Worm (Caenorhabditis elegans) whole organism, young adult: ENCODE measurements around the gene vit-2.

ENCODE experiments used
- B0019.2 ChIP-seq: fragments of 200-800 bp; sonication (Bioruptor generic); conservative IDR thresholded peaks from 2 replicates; pipeline ENCODE4 v1.3.6; 2022; ENCODE audit warnings: missing genetic modification reagents, missing genetic modification characterization, missing compliant biosample characterization
- B0336.3 ChIP-seq: fragments of 200-800 bp; sonication (Bioruptor generic); IDR thresholded peaks from 2 replicates; pipeline ENCODE4 v1.3.6; 2022; ENCODE audit warnings: missing genetic modification characterization, missing compliant biosample characterization
- C06A6.2 ChIP-seq: fragments of 200-800 bp; sonication (Bioruptor generic); conservative IDR thresholded peaks from 2 replicates; pipeline ENCODE4 v1.3.6; 2022; ENCODE audit warnings: missing genetic modification characterization, missing compliant biosample characterization
- D2030.7 ChIP-seq: fragments of 200-800 bp; sonication (Bioruptor generic); IDR thresholded peaks from 2 replicates; pipeline ENCODE4 v1.3.6; 2022; ENCODE audit warnings: missing genetic modification reagents, missing genetic modification characterization, missing compliant biosample characterization
- F23B12.7 ChIP-seq: sonication (generic microtip); optimal IDR thresholded peaks from 2 replicates; lab custom pipeline; 2017; ENCODE audit warnings: missing genetic modification characterization, mild to moderate bottlenecking, missing compliant biosample characterization, antibody characterized with exemption, moderate library complexity; ENCODE audit not compliant: insufficient read depth
- F33H1.4 ChIP-seq: fragments of 200-800 bp; sonication (Bioruptor generic); IDR thresholded peaks from 2 replicates; pipeline ENCODE4 v1.3.6; 2022; ENCODE audit warnings: missing genetic modification reagents, missing genetic modification characterization, missing compliant biosample characterization
- F55B11.4 ChIP-seq: sonication (generic microtip); optimal IDR thresholded peaks from 2 replicates; lab custom pipeline; 2016; ENCODE audit warnings: missing compliant biosample characterization, missing genetic modification characterization, borderline replicate concordance; ENCODE audit not compliant: insufficient read depth
- K11D2.4 ChIP-seq: fragments of 200-800 bp; sonication (Bioruptor generic); IDR thresholded peaks from 2 replicates; pipeline ENCODE4 v1.3.6; 2022; ENCODE audit warnings: missing genetic modification reagents, missing genetic modification characterization, missing compliant biosample characterization
- T07F8.4 ChIP-seq: sonication (generic microtip); optimal IDR thresholded peaks from 2 replicates; lab custom pipeline; 2016; ENCODE audit warnings: mild to moderate bottlenecking, missing genetic modification characterization, moderate library complexity, missing compliant biosample characterization
- Y53G8AR.9 ChIP-seq: fragments of 200-800 bp; sonication (Bioruptor generic); conservative IDR thresholded peaks from 2 replicates; pipeline ENCODE4 v1.3.6; 2022; ENCODE audit warnings: missing genetic modification reagents, missing genetic modification characterization, missing compliant biosample characterization
- Y95B8A.8 ChIP-seq: fragments of 200-800 bp; sonication (Bioruptor generic); IDR thresholded peaks from 2 replicates; pipeline ENCODE4 v1.3.6; 2022; ENCODE audit warnings: missing genetic modification reagents, missing genetic modification characterization, missing compliant biosample characterization
- akir-1 ChIP-seq: fragments of 200-800 bp; sonication (Bioruptor generic); optimal IDR thresholded peaks from 2 replicates; lab custom pipeline; 2018; ENCODE audit warnings: mild to moderate bottlenecking, missing genetic modification characterization, moderate library complexity, missing compliant biosample characterization
- ama-1 ChIP-seq, 3 experiments: fragments of 150-350 bp in 1 of 3; sonication (generic microtip) in 2 of 3; optimal IDR thresholded peaks; 2 replicates each; lab custom pipeline; 2014 to 2018; ENCODE audit warnings: missing biosample characterization in 2 of 3, missing genetic modification characterization in 2 of 3, missing genetic modification reagents in 2 of 3
- atf-7 ChIP-seq: sonication (generic microtip); optimal IDR thresholded peaks from 2 replicates; lab custom pipeline; 2017; ENCODE audit warnings: mild to moderate bottlenecking, missing genetic modification characterization, missing compliant biosample characterization
- bed-1 ChIP-seq: fragments of 200-800 bp; sonication (Bioruptor generic); IDR thresholded peaks from 2 replicates; pipeline ENCODE4 v1.3.6; 2022; ENCODE audit warnings: missing genetic modification reagents, missing genetic modification characterization, missing compliant biosample characterization
- cebp-1 ChIP-seq, 2 experiments: fragments of 200-800 bp in 1 of 2; sonication (Bioruptor generic) in 1 of 2; sonication (generic microtip) in 1 of 2; IDR thresholded peaks in 1 of 2; optimal IDR thresholded peaks in 1 of 2; 2 replicates each; pipeline versions ENCODE4 v1.3.6 to Lab custom; 2017 to 2022; ENCODE audit warnings: missing compliant biosample characterization in 2 of 2, missing genetic modification characterization in 2 of 2, mild to moderate bottlenecking in 1 of 2, missing genetic modification reagents in 1 of 2, moderate library complexity in 1 of 2
- ceh-79 ChIP-seq: sonication (generic microtip); optimal IDR thresholded peaks from 2 replicates; lab custom pipeline; 2017; ENCODE audit warnings: mild to moderate bottlenecking, missing genetic modification characterization, missing compliant biosample characterization
- dox-1 ChIP-seq: fragments of 200-800 bp; sonication (Bioruptor generic); IDR thresholded peaks from 2 replicates; pipeline ENCODE4 v1.3.6; 2022; ENCODE audit warnings: missing genetic modification reagents, missing genetic modification characterization, missing compliant biosample characterization
- ekl-4 ChIP-seq: fragments of 200-800 bp; sonication (Bioruptor generic); IDR thresholded peaks from 2 replicates; pipeline ENCODE4 v1.3.6; 2022; ENCODE audit warnings: missing genetic modification reagents, missing genetic modification characterization, missing compliant biosample characterization
- hmg-1.2 ChIP-seq: fragments of 200-800 bp; sonication (Bioruptor generic); IDR thresholded peaks from 2 replicates; pipeline ENCODE4 v1.3.6; 2022; ENCODE audit warnings: missing genetic modification reagents, missing genetic modification characterization, missing compliant biosample characterization
- lin-26 ChIP-seq: fragments of 200-800 bp; sonication (Bioruptor generic); IDR thresholded peaks from 2 replicates; pipeline ENCODE4 v1.3.6; 2022; ENCODE audit warnings: missing genetic modification reagents, missing genetic modification characterization, missing compliant biosample characterization
- lin-40 ChIP-seq: sonication (generic microtip); optimal IDR thresholded peaks from 2 replicates; lab custom pipeline; 2016; ENCODE audit warnings: missing genetic modification characterization, mild to moderate bottlenecking, missing compliant biosample characterization, missing genotype, missing genetic modification reagents
- lsy-27 ChIP-seq: sonication (generic microtip); optimal IDR thresholded peaks from 2 replicates; lab custom pipeline; 2017; ENCODE audit warnings: missing genetic modification characterization, mild to moderate bottlenecking, missing compliant biosample characterization, antibody characterized with exemption, missing genotype, borderline replicate concordance; ENCODE audit not compliant: insufficient read depth
- madf-3 ChIP-seq: fragments of 200-800 bp; sonication (Bioruptor generic); IDR thresholded peaks from 2 replicates; pipeline ENCODE4 v1.3.6; 2022; ENCODE audit warnings: missing genetic modification reagents, missing genetic modification characterization, missing compliant biosample characterization
- madf-8 ChIP-seq: fragments of 200-800 bp; sonication (Bioruptor generic); conservative IDR thresholded peaks from 2 replicates; pipeline ENCODE4 v1.3.6; 2022; ENCODE audit warnings: missing genetic modification reagents, missing genetic modification characterization, missing compliant biosample characterization
- mcd-1 ChIP-seq: fragments of 200-800 bp; sonication (Bioruptor generic); IDR thresholded peaks from 2 replicates; pipeline ENCODE4 v1.3.6; 2022; ENCODE audit warnings: missing genetic modification reagents, missing genetic modification characterization, missing compliant biosample characterization
- mel-28 ChIP-seq: sonication (generic microtip); optimal IDR thresholded peaks from 2 replicates; lab custom pipeline; 2016; ENCODE audit warnings: borderline replicate concordance, mild to moderate bottlenecking, missing genetic modification characterization, missing compliant biosample characterization
- nfya-1 ChIP-seq: sonication (generic microtip); optimal IDR thresholded peaks from 2 replicates; lab custom pipeline; 2017; ENCODE audit warnings: antibody characterized with exemption, missing compliant biosample characterization, missing genetic modification characterization, borderline replicate concordance; ENCODE audit not compliant: insufficient read depth
- nhr-80 ChIP-seq: sonication (generic microtip); optimal IDR thresholded peaks from 2 replicates; lab custom pipeline; 2016; ENCODE audit warnings: missing genetic modification characterization, missing compliant biosample characterization
- snpc-1.3 ChIP-seq: sonication (generic microtip); optimal IDR thresholded peaks from 2 replicates; lab custom pipeline; 2017; ENCODE audit warnings: missing genetic modification characterization, mild to moderate bottlenecking, missing compliant biosample characterization, antibody characterized with exemption, moderate library complexity, missing genotype, missing genetic modification reagents; ENCODE audit not compliant: insufficient read depth
- snpc-3.4 ChIP-seq: sonication (generic microtip); optimal IDR thresholded peaks from 2 replicates; lab custom pipeline; 2017; ENCODE audit warnings: missing genetic modification characterization, mild to moderate bottlenecking, missing compliant biosample characterization, antibody characterized with exemption, moderate library complexity, missing genotype, missing genetic modification reagents
- somi-1 ChIP-seq: fragments of 200-800 bp; sonication (Bioruptor generic); optimal IDR thresholded peaks from 2 replicates; lab custom pipeline; 2018; ENCODE audit warnings: mild to moderate bottlenecking, missing genetic modification characterization, missing compliant biosample characterization
- tbp1 ChIP-seq: fragments of 200-800 bp; sonication (Bioruptor generic); optimal IDR thresholded peaks from 2 replicates; lab custom pipeline; 2018; ENCODE audit warnings: mild to moderate bottlenecking, missing genetic modification characterization, missing compliant biosample characterization
- unc-130 ChIP-seq: sonication (generic microtip); optimal IDR thresholded peaks from 2 replicates; lab custom pipeline; 2016; ENCODE audit warnings: missing genetic modification reagents, missing genetic modification characterization, missing compliant biosample characterization
- unc-62 ChIP-seq: fragments of 150-350 bp; optimal IDR thresholded peaks from 2 replicates; lab custom pipeline; 2014; ENCODE audit warnings: missing biosample characterization, missing genetic modification reagents, missing genetic modification characterization
- ztf-22 ChIP-seq: fragments of 200-800 bp; sonication (Bioruptor generic); optimal IDR thresholded peaks from 2 replicates; lab custom pipeline; 2018; ENCODE audit warnings: mild to moderate bottlenecking, missing genetic modification characterization, moderate library complexity, missing compliant biosample characterization
- ztf-26 ChIP-seq: sonication (generic microtip); optimal IDR thresholded peaks from 2 replicates; lab custom pipeline; 2017; ENCODE audit warnings: missing genetic modification characterization, missing compliant biosample characterization
- ztf-6 ChIP-seq: fragments of 200-800 bp; sonication (Bioruptor generic); IDR thresholded peaks from 2 replicates; pipeline ENCODE4 v1.3.6; 2022; ENCODE audit warnings: missing genetic modification reagents, missing genetic modification characterization, missing compliant biosample characterization

vit-2 gene

ce11 chrX:5119246-5119645 lies 18.4 kb downstream of the vit-2 start (continued):
- 0 out of 2 replicates have a peak, but pooled peaks have one; percentile 45 for TF ChIP-seq bed-1 (GFP tag; lab: Robert Waterston, UW)
- no peak for TF ChIP-seq akir-1 (GFP tag; lab: Kevin White, UChicago)
- peak; percentile 39; the same call in 1 of the 2 replicates for TF ChIP-seq dox-1 (GFP tag; lab: Robert Waterston, UW)
- peak; percentile 49 for TF ChIP-seq nhr-80
- TF ChIP-seq ztf-26 (tag; lab: Kevin White, UChicago), result peak; percentile 72
- 0 out of 2 replicates have a peak, but pooled peaks have one; percentile 31 for TF ChIP-seq B0336.3 (GFP tag; lab: Robert Waterston, UW)
- TF ChIP-seq madf-3 (GFP tag; lab: Robert Waterston, UW), result no peak
- TF ChIP-seq, all 124 proteins: peak for 17

DNA sequence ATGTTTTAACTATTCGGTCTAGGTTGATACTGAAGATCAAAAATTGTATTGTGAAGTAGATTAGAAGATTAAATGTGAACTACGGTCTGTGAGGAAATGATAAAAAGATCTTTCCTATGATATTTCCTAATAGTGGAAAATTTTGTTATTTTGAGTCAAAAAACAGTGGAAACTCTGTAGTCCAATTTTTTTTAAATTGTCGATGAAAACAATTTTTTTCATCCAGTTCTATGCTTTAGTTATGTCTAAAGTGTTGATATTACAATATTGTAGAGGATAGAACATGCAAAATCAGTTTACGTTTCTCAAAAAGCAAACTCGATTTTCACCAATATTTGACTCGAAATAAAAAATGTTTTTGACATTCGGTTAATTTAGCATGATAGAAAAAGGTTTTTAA lies 18.8 kb downstream of the vit-2 start:
- no peak for TF ChIP-seq snpc-3.4 (tag; lab: Kevin White, UChicago)
- TF ChIP-seq T07F8.4, result no peak
- TF ChIP-seq ztf-22 (GFP tag; lab: Kevin White, UChicago), result no peak

- TF ChIP-seq unc-130 (GFP tag; lab: Kevin White, UChicago) (no peak), mcd-1 (GFP tag; lab: Robert Waterston, UW) (no peak), ama-1 (optimal IDR thresholded peaks at IDR 0.05; lab: Kevin White, UChicago) (peak; percentile 33), ama-1 (GFP tag; optimal IDR thresholded peaks at IDR 0.05; lab: Kevin White, UChicago) (no peak), D2030.7 (no peak)
Measured at ce11 chrX:5120196-5120595, 19.4 kb downstream of the vit-2 start.

ce11 chrX:5120807-5121206 lies 20.0 kb downstream of the vit-2 start:
- TF ChIP-seq lin-26, result no peak
- no peak for TF ChIP-seq K11D2.4 (GFP tag; lab: Robert Waterston, UW)
- TF ChIP-seq somi-1, result no peak
- TF ChIP-seq lsy-27, result no peak
- no peak for TF ChIP-seq cebp-1 (GFP tag; IDR thresholded peaks at IDR 0.05; lab: Robert Waterston, UW)
- TF ChIP-seq cebp-1 (tag; optimal IDR thresholded peaks at IDR 0.05; lab: Kevin White, UChicago), result peak; percentile 52

- TF ChIP-seq ama-1 (optimal IDR thresholded peaks at IDR 0.05; lab: Kevin White, UChicago) (no peak), ama-1 (GFP tag; optimal IDR thresholded peaks at IDR 0.05; lab: Kevin White, UChicago) (no peak), F23B12.7 (tag; lab: Kevin White, UChicago) (no peak), Y53G8AR.9 (GFP tag; lab: Robert Waterston, UW) (no peak), ztf-6 (GFP tag; lab: Robert Waterston, UW) (no peak), ceh-79 (tag; lab: Kevin White, UChicago) (no peak), Y95B8A.8 (GFP tag; lab: Robert Waterston, UW) (no peak), C06A6.2 (GFP tag; lab: Robert Waterston, UW) (no peak), cebp-1 (GFP tag; IDR thresholded peaks at IDR 0.05; lab: Robert Waterston, UW) (no peak), cebp-1 (tag; optimal IDR thresholded peaks at IDR 0.05; lab: Kevin White, UChicago) (peak; percentile 6), hmg-1.2 (GFP tag; lab: Robert Waterston, UW) (0 out of 2 replicates have a peak, but pooled peaks have one; percentile 3), F33H1.4 (no peak)
Measured at ce11 chrX:5121789-5122188, 20.9 kb downstream of the vit-2 start.

ce11 chrX:5122369-5122768 lies 21.5 kb downstream of the vit-2 start:
- TF ChIP-seq atf-7 (tag; lab: Kevin White, UChicago), result no peak
- peak; percentile 43 for TF ChIP-seq lin-40 (tag; lab: Kevin White, UChicago)
- no peak for TF ChIP-seq F55B11.4 (tag; lab: Kevin White, UChicago)
- TF ChIP-seq ekl-4, result no peak
- no peak for TF ChIP-seq mel-28 (tag; lab: Kevin White, UChicago)
- TF ChIP-seq nfya-1, result no peak
- peak; percentile 52 for TF ChIP-seq ztf-26 (tag; lab: Kevin White, UChicago)
- peak; percentile 29; the same call in 1 of the 2 replicates for TF ChIP-seq dox-1 (GFP tag; lab: Robert Waterston, UW)
- peak; percentile 83 for TF ChIP-seq nhr-80
- TF ChIP-seq madf-8 (GFP tag; lab: Robert Waterston, UW), result no peak
- peak; percentile 17 for TF ChIP-seq tbp1 (GFP tag; lab: Kevin White, UChicago)
- no peak for TF ChIP-seq unc-62 (GFP tag; lab: Kevin White, UChicago)
- TF ChIP-seq B0019.2 (GFP tag; lab: Robert Waterston, UW), result no peak
- no peak for TF ChIP-seq snpc-1.3
